Fruit fly (Drosophila melanogaster) Kc167 (cell line): ENCODE data around the gene Ntf-2.

Source experiments
- Myc ChIP-seq: fragments of >200 bp; optimal IDR thresholded peaks from 2 replicates; lab custom pipeline; 2017; ENCODE audit warnings: missing external identifiers
- Sin3A ChIP-seq: fragments of >200 bp; optimal IDR thresholded peaks from 2 replicates; lab custom pipeline; 2018; ENCODE audit warnings: missing external identifiers
- h ChIP-seq: fragments of >200 bp; optimal IDR thresholded peaks from 3 replicates; lab custom pipeline; 2018; ENCODE audit warnings: missing external identifiers
- insv ChIP-seq: fragments of >200 bp; optimal IDR thresholded peaks from 3 replicates; lab custom pipeline; 2018; ENCODE audit warnings: missing external identifiers
- psq ChIP-seq: fragments of >200 bp; optimal IDR thresholded peaks from 2 replicates; lab custom pipeline; 2017; ENCODE audit warnings: missing external identifiers
- ttk ChIP-seq: sonication (Bioruptor generic); optimal IDR thresholded peaks from 2 replicates; lab custom pipeline; 2017; ENCODE audit warnings: missing external identifiers

Ntf-2 gene

dm6 chrX:21044278-21044830 lies 9.1 kb downstream of the Ntf-2 start:
- no peak for TF ChIP-seq Sin3A (lab: Kevin White, UChicago)
- no peak for TF ChIP-seq psq (lab: Kevin White, UChicago)
- no peak for TF ChIP-seq Myc (lab: Kevin White, UChicago)
- TF ChIP-seq ttk (lab: Kevin White, UChicago): no peak
- no peak for TF ChIP-seq h
- no peak for TF ChIP-seq insv

- TF ChIP-seq ttk (lab: Kevin White, UChicago): no peak
- TF ChIP-seq insv: no peak
- TF ChIP-seq Myc (lab: Kevin White, UChicago): no peak
- TF ChIP-seq h: no peak
- TF ChIP-seq Sin3A (lab: Kevin White, UChicago): no peak
- no peak for TF ChIP-seq psq (lab: Kevin White, UChicago)
These were observed 9.7 kb downstream of the Ntf-2 start, which contains the start of gene Cbs for dm6 chrX:21044831-21045447. TSS of gene Cbs (plus strand) at chrX:21045138.

- TF ChIP-seq insv: no peak
These were observed 10.2 kb downstream of the Ntf-2 start for dm6 chrX:21045448-21045941.

dm6 chrX:21046141-21046540 lies 10.9 kb downstream of the Ntf-2 start:
- TF ChIP-seq Myc (lab: Kevin White, UChicago): no peak
- no peak for TF ChIP-seq insv
- TF ChIP-seq psq (lab: Kevin White, UChicago): no peak
- TF ChIP-seq ttk (lab: Kevin White, UChicago): no peak
- no peak for TF ChIP-seq Sin3A (lab: Kevin White, UChicago)
- TF ChIP-seq h: no peak

dm6 chrX:21047717-21048116 lies 12.4 kb downstream of the Ntf-2 start:
- TF ChIP-seq ttk (lab: Kevin White, UChicago) (peak; percentile 100), Sin3A (lab: Kevin White, UChicago) (no peak), Myc (lab: Kevin White, UChicago) (no peak)

- TF ChIP-seq ttk (lab: Kevin White, UChicago) (no peak), insv (no peak), psq (lab: Kevin White, UChicago) (no peak), Myc (lab: Kevin White, UChicago) (no peak), h (no peak), Sin3A (lab: Kevin White, UChicago) (no peak)
These were observed 17.9 kb downstream of the Ntf-2 start for dm6 chrX:21053099-21053715.

- TF ChIP-seq h (no peak), insv (no peak), Myc (lab: Kevin White, UChicago) (no peak), ttk (lab: Kevin White, UChicago) (no peak), psq (lab: Kevin White, UChicago) (no peak), Sin3A (lab: Kevin White, UChicago) (no peak)
These were observed 18.7 kb downstream of the Ntf-2 start, which contains the start of the genes Stt3A and bves for dm6 chrX:21053849-21054581. TSS of gene Stt3A (minus strand) at chrX:21053937. TSS of gene bves (plus strand) at chrX:21053963.

- TF ChIP-seq psq (lab: Kevin White, UChicago) (no peak), insv (no peak), Myc (lab: Kevin White, UChicago) (no peak), h (no peak), ttk (lab: Kevin White, UChicago) (no peak), Sin3A (lab: Kevin White, UChicago) (no peak)
These were observed 19.8 kb downstream of the Ntf-2 start for dm6 chrX:21054963-21055480.

- TF ChIP-seq insv (no peak), Myc (lab: Kevin White, UChicago) (no peak), ttk (lab: Kevin White, UChicago) (no peak), h (no peak), psq (lab: Kevin White, UChicago) (no peak), Sin3A (lab: Kevin White, UChicago) (no peak)
These were observed 21.5 kb downstream of the Ntf-2 start for dm6 chrX:21056732-21057131.

dm6 chrX:21058437-21058836 lies 23.2 kb downstream of the Ntf-2 start:
- TF ChIP-seq Sin3A (lab: Kevin White, UChicago): no peak
- no peak for TF ChIP-seq h
- TF ChIP-seq insv: no peak
- TF ChIP-seq Myc (lab: Kevin White, UChicago): no peak
- no peak for TF ChIP-seq psq (lab: Kevin White, UChicago)
- no peak for TF ChIP-seq ttk (lab: Kevin White, UChicago)

- TF ChIP-seq Myc (lab: Kevin White, UChicago): no peak
- no peak for TF ChIP-seq psq (lab: Kevin White, UChicago)
- no peak for TF ChIP-seq h
These were observed 23.7 kb downstream of the Ntf-2 start for dm6 chrX:21058991-21059390.

dm6 chrX:21060579-21060978 lies 25.3 kb downstream of the Ntf-2 start:
- no peak for TF ChIP-seq psq (lab: Kevin White, UChicago)
- no peak for TF ChIP-seq insv
